Fruit fly (Drosophila melanogaster) whole organism, prepupa: Measurements from ENCODE around the gene Tpr2.

Source experiments
- CG15336 ChIP-seq: fragments of 200-800 bp; sonication (Bioruptor generic); IDR thresholded peaks from 2 replicates; pipeline ENCODE4 v1.3.6; 2022; ENCODE audit warnings: missing biosample characterization, missing genetic modification characterization
- CG3919 ChIP-seq: fragments of 200-800 bp; sonication (Bioruptor generic); optimal IDR thresholded peaks from 3 replicates; lab custom pipeline; 2016; ENCODE audit warnings: missing biosample characterization, missing genetic modification characterization
- CG9139 ChIP-seq: fragments of 200-800 bp; sonication (Bioruptor generic); optimal IDR thresholded peaks from 3 replicates; lab custom pipeline; 2017; ENCODE audit warnings: missing biosample characterization, mild to moderate bottlenecking, missing genetic modification characterization
- Ets96B ChIP-seq: fragments of 200-800 bp; optimal IDR thresholded peaks from 2 replicates; lab custom pipeline; 2019; ENCODE audit warnings: missing biosample characterization, mild to moderate bottlenecking, missing genetic modification characterization, moderate library complexity
- Smox ChIP-seq: fragments of 200-800 bp; sonication (Bioruptor generic); optimal IDR thresholded peaks from 3 replicates; lab custom pipeline; 2016; ENCODE audit warnings: missing biosample characterization, missing genetic modification characterization
- esn ChIP-seq: fragments of 200-800 bp; sonication (Bioruptor generic); optimal IDR thresholded peaks from 2 replicates; lab custom pipeline; 2016; ENCODE audit warnings: missing biosample characterization, mild to moderate bottlenecking, missing genetic modification characterization, moderate library complexity

- TF ChIP-seq Smox (GFP tag; lab: Kevin White, UChicago), result no peak
- TF ChIP-seq CG3919, result peak; percentile 54
- no peak for TF ChIP-seq esn (GFP tag; lab: Kevin White, UChicago)
- TF ChIP-seq CG9139 (GFP tag; lab: Kevin White, UChicago), result peak; percentile 68
- peak; percentile 59 for TF ChIP-seq Ets96B (tag; lab: Kevin White, UChicago)
- TF ChIP-seq CG15336 (GFP tag; lab: Robert Waterston, UW), result peak; percentile 70
Measured at dm6 chr2L:16526015-16526518, 34.7 kb downstream of the Tpr2 start.
